Worm (Caenorhabditis elegans): ENCODE data around the gene mmab-1.

- TF ChIP-seq nhr-237 (tag; optimal IDR thresholded peaks at IDR 0.05) (no peak), elt-3 (tag; optimal IDR thresholded peaks at IDR 0.05) (no peak), nhr-85 (tag) (peak; percentile 41), unc-86 (tag; optimal IDR thresholded peaks at IDR 0.05) (no peak), aly-2 (tag; optimal IDR thresholded peaks at IDR 0.05) (no peak), pqm-1 (tag; optimal IDR thresholded peaks at IDR 0.05) (no peak), nhr-77 (tag; optimal IDR thresholded peaks at IDR 0.05) (no peak), lin-13 (GFP tag; optimal IDR thresholded peaks at IDR 0.05) (no peak), tbx-2 (tag; optimal IDR thresholded peaks at IDR 0.05) (no peak), pax-3 (tag; optimal IDR thresholded peaks at IDR 0.05) (no peak)
Measured at ce11 chrIII:4899035-4899578, 22.8 kb downstream of the mmab-1 start, which contains the start of gene nhl-2.

Data from whole organism, L1 larva.